Fruit fly (Drosophila melanogaster) whole organism, embryonic: Measurements from ENCODE around the gene mRpL4.

Source experiments
- Asciz ChIP-seq: fragments of 200-800 bp; sonication (Bioruptor generic); optimal IDR thresholded peaks from 2 replicates; lab custom pipeline; 2017; ENCODE audit warnings: missing biosample characterization, mild to moderate bottlenecking, missing genetic modification characterization, missing genetic modification reagents
- Atf3 ChIP-seq: fragments of 200-800 bp; sonication (Bioruptor generic); optimal IDR thresholded peaks from 3 replicates; lab custom pipeline; 2016; ENCODE audit warnings: missing biosample characterization, missing genetic modification characterization
- CG10147 ChIP-seq: fragments of 200-800 bp; sonication (Bioruptor generic); optimal IDR thresholded peaks from 2 replicates; lab custom pipeline; 2019; ENCODE audit warnings: missing biosample characterization, mild to moderate bottlenecking, missing genetic modification characterization, moderate library complexity
- CG1024 ChIP-seq: fragments of 200-800 bp; sonication (Bioruptor generic); IDR thresholded peaks from 2 replicates; pipeline ENCODE4 v1.3.6; 2022; ENCODE audit warnings: missing biosample characterization, missing genetic modification characterization
- CG10959 ChIP-seq: fragments of 200-800 bp; sonication (Bioruptor generic); IDR thresholded peaks from 2 replicates; pipeline ENCODE4 v1.3.6; 2022; ENCODE audit warnings: missing biosample characterization, missing genetic modification characterization
- CG14014 ChIP-seq: fragments of 200-800 bp; sonication (Bioruptor generic); IDR thresholded peaks from 2 replicates; pipeline ENCODE4 v1.3.6; 2022; ENCODE audit warnings: missing biosample characterization, missing genetic modification characterization
- CG14860 ChIP-seq: fragments of 200-800 bp; sonication (Bioruptor generic); IDR thresholded peaks from 3 replicates; pipeline ENCODE4 v1.3.6; 2022; ENCODE audit warnings: missing biosample characterization, missing genetic modification characterization; ENCODE audit not compliant: partially characterized antibody
- CG15073 ChIP-seq: fragments of 200-800 bp; sonication (Bioruptor generic); optimal IDR thresholded peaks from 2 replicates; lab custom pipeline; 2016; ENCODE audit warnings: missing biosample characterization, missing genetic modification characterization
- CG15479 ChIP-seq: fragments of 200-800 bp; sonication (Bioruptor generic); optimal IDR thresholded peaks from 3 replicates; lab custom pipeline; 2019; ENCODE audit warnings: missing biosample characterization, mild to moderate bottlenecking, missing genetic modification characterization, moderate library complexity
- CG17328 ChIP-seq: fragments of 200-800 bp; sonication (Bioruptor generic); IDR thresholded peaks from 2 replicates; pipeline ENCODE4 v1.3.6; 2022; ENCODE audit warnings: missing biosample characterization, missing genetic modification characterization
- CG17568 ChIP-seq: fragments of 200-800 bp; sonication (Bioruptor generic); optimal IDR thresholded peaks from 2 replicates; lab custom pipeline; 2018; ENCODE audit warnings: missing biosample characterization, mild to moderate bottlenecking, missing genetic modification characterization, moderate library complexity
- CG17912 ChIP-seq: fragments of 200-800 bp; sonication (Bioruptor generic); optimal IDR thresholded peaks from 2 replicates; lab custom pipeline; 2018; ENCODE audit warnings: missing biosample characterization, mild to moderate bottlenecking, missing genetic modification characterization
- CG18764 ChIP-seq: fragments of 200-800 bp; sonication (Bioruptor generic); optimal IDR thresholded peaks from 3 replicates; lab custom pipeline; 2016; ENCODE audit warnings: missing biosample characterization, missing genetic modification characterization
- CG2120 ChIP-seq: fragments of 200-800 bp; sonication (Bioruptor generic); optimal IDR thresholded peaks from 3 replicates; lab custom pipeline; 2016; ENCODE audit warnings: missing biosample characterization, missing genetic modification characterization
- CG3281 ChIP-seq: fragments of 200-800 bp; sonication (Bioruptor generic); optimal IDR thresholded peaks from 3 replicates; lab custom pipeline; 2017; ENCODE audit warnings: missing biosample characterization, mild to moderate bottlenecking, missing genetic modification characterization
- CG34422 ChIP-seq: fragments of 200-800 bp; sonication (Bioruptor generic); IDR thresholded peaks from 3 replicates; pipeline ENCODE4 v1.3.6; 2022; ENCODE audit warnings: missing biosample characterization, missing genetic modification characterization
- CG6765 ChIP-seq: fragments of 200-800 bp; sonication (Bioruptor generic); optimal IDR thresholded peaks from 3 replicates; lab custom pipeline; 2017; ENCODE audit warnings: missing biosample characterization, mild to moderate bottlenecking, missing genetic modification characterization
- CG7745 ChIP-seq: fragments of 200-800 bp; sonication (Bioruptor generic); optimal IDR thresholded peaks from 2 replicates; lab custom pipeline; 2018; ENCODE audit warnings: missing biosample characterization, mild to moderate bottlenecking, missing genetic modification characterization, moderate library complexity
- CG7928 ChIP-seq: fragments of 200-800 bp; sonication (Bioruptor generic); optimal IDR thresholded peaks from 2 replicates; lab custom pipeline; 2017; ENCODE audit warnings: missing biosample characterization, mild to moderate bottlenecking, missing genetic modification characterization
- CG8359 ChIP-seq: fragments of 200-800 bp; sonication (Bioruptor generic); optimal IDR thresholded peaks from 2 replicates; lab custom pipeline; 2017; ENCODE audit warnings: missing biosample characterization, mild to moderate bottlenecking, missing genetic modification characterization, borderline replicate concordance
- CG9876 ChIP-seq: fragments of 200-800 bp; sonication (Bioruptor generic); optimal IDR thresholded peaks from 2 replicates; lab custom pipeline; 2016; ENCODE audit warnings: missing biosample characterization, missing genetic modification characterization
- D19A ChIP-seq: fragments of 200-800 bp; optimal IDR thresholded peaks from 3 replicates; lab custom pipeline; 2019; ENCODE audit warnings: missing biosample characterization, mild to moderate bottlenecking, missing genetic modification characterization, moderate library complexity
- Dek ChIP-seq: fragments of 200-800 bp; sonication (Bioruptor generic); optimal IDR thresholded peaks from 3 replicates; lab custom pipeline; 2019; ENCODE audit warnings: missing biosample characterization, mild to moderate bottlenecking, missing genetic modification characterization, moderate library complexity
- Gug ChIP-seq: fragments of 200-800 bp; sonication (Bioruptor generic); IDR thresholded peaks from 4 replicates; pipeline ENCODE4 v1.3.6; 2022; ENCODE audit warnings: missing biosample characterization, missing genetic modification characterization
- HHEX ChIP-seq: fragments of 200-800 bp; sonication (Bioruptor generic); optimal IDR thresholded peaks from 3 replicates; lab custom pipeline; 2017; ENCODE audit warnings: missing biosample characterization, mild to moderate bottlenecking, missing genetic modification characterization, missing genetic modification reagents
- HLH3B ChIP-seq: fragments of 200-800 bp; sonication (Bioruptor generic); IDR thresholded peaks from 2 replicates; pipeline ENCODE4 v1.3.6; 2022; ENCODE audit warnings: missing biosample characterization, missing genetic modification characterization
- Hr39 ChIP-seq: fragments of >200 bp; optimal IDR thresholded peaks from 2 replicates; lab custom pipeline; 2017
- Nf-YB ChIP-seq: fragments of 200-800 bp; sonication (Bioruptor generic); optimal IDR thresholded peaks from 3 replicates; lab custom pipeline; 2019; ENCODE audit warnings: missing biosample characterization, mild to moderate bottlenecking, missing genetic modification characterization, moderate library complexity
- Scr ChIP-seq: fragments of 200-800 bp; sonication (Bioruptor generic); IDR thresholded peaks from 2 replicates; pipeline ENCODE4 v1.3.6; 2022; ENCODE audit warnings: missing biosample characterization, missing genetic modification characterization; ENCODE audit not compliant: partially characterized antibody
- Six4 ChIP-seq: fragments of 200-800 bp; sonication (Bioruptor generic); optimal IDR thresholded peaks from 2 replicates; lab custom pipeline; 2016; ENCODE audit warnings: missing biosample characterization, missing genetic modification characterization
- bsh ChIP-seq, 2 experiments: fragments of 200-800 bp; sonication (Bioruptor generic); optimal IDR thresholded peaks; 2 replicates each; lab custom pipeline; 2017 to 2018; ENCODE audit warnings: mild to moderate bottlenecking in 2 of 2, missing biosample characterization in 2 of 2, missing genetic modification characterization in 2 of 2, moderate library complexity in 1 of 2
- caup ChIP-seq: fragments of 200-800 bp; sonication (Bioruptor generic); optimal IDR thresholded peaks from 3 replicates; lab custom pipeline; 2017; ENCODE audit warnings: missing biosample characterization, mild to moderate bottlenecking, missing genetic modification characterization, moderate library complexity; ENCODE audit not compliant: severe bottlenecking
- danr ChIP-seq: fragments of 200-800 bp; sonication (Bioruptor generic); IDR thresholded peaks from 2 replicates; pipeline ENCODE4 v1.3.6; 2022; ENCODE audit warnings: missing biosample characterization, missing genetic modification characterization
- dmrt99B ChIP-seq: fragments of 200-800 bp; sonication (Bioruptor generic); optimal IDR thresholded peaks from 2 replicates; lab custom pipeline; 2018; ENCODE audit warnings: missing biosample characterization, mild to moderate bottlenecking, missing genetic modification characterization, moderate library complexity
- dysf ChIP-seq: fragments of 200-800 bp; sonication (Bioruptor generic); IDR thresholded peaks from 3 replicates; pipeline ENCODE4 v1.3.6; 2022; ENCODE audit warnings: missing biosample characterization, missing genetic modification characterization
- gcm ChIP-seq: fragments of 200-800 bp; sonication (Bioruptor generic); optimal IDR thresholded peaks from 2 replicates; lab custom pipeline; 2019; ENCODE audit warnings: missing biosample characterization, mild to moderate bottlenecking, missing genetic modification characterization, moderate library complexity
- hkb ChIP-seq, 2 experiments: fragments of 200-800 bp in 1 of 2; fragments of >200 bp in 1 of 2; sonication (Bioruptor generic) in 1 of 2; IDR thresholded peaks in 1 of 2; optimal IDR thresholded peaks in 1 of 2; 2 replicates each; pipeline versions ENCODE4 v1.3.6 to Lab custom; 2017 to 2022; ENCODE audit warnings: missing biosample characterization in 1 of 2, missing genetic modification characterization in 1 of 2
- lab ChIP-seq: fragments of 200-800 bp; sonication (Bioruptor generic); optimal IDR thresholded peaks from 3 replicates; lab custom pipeline; 2017; ENCODE audit warnings: missing biosample characterization, missing genetic modification characterization, mild to moderate bottlenecking, moderate library complexity, missing genetic modification reagents
- pan ChIP-seq, 4 experiments: fragments of >200 bp in 3 of 4; fragments of 200-800 bp in 1 of 4; sonication (Bioruptor generic) in 1 of 4; optimal IDR thresholded peaks in 3 of 4; IDR thresholded peaks in 1 of 4; 2 replicates each; pipeline versions ENCODE4 v1.3.6 to Lab custom; 2017 to 2022; ENCODE audit warnings: missing biosample characterization in 2 of 4, missing genetic modification characterization in 2 of 4, mixed read lengths in 1 of 4
- salm ChIP-seq: fragments of 200-800 bp; sonication (Bioruptor generic); optimal IDR thresholded peaks from 2 replicates; lab custom pipeline; 2018; ENCODE audit warnings: missing biosample characterization, mild to moderate bottlenecking, missing genetic modification characterization
- sc ChIP-seq, 3 experiments: fragments of >200 bp in 2 of 3; fragments of 200-800 bp in 1 of 3; sonication (Bioruptor generic) in 1 of 3; optimal IDR thresholded peaks; 2 replicates in 2 of 3; 3 replicates in 1 of 3; lab custom pipeline; 2017; ENCODE audit warnings: mild to moderate bottlenecking in 1 of 3, missing biosample characterization in 1 of 3, missing genetic modification characterization in 1 of 3, missing genetic modification reagents in 1 of 3
- sqz ChIP-seq: fragments of 200-800 bp; sonication (Bioruptor generic); optimal IDR thresholded peaks from 3 replicates; lab custom pipeline; 2018; ENCODE audit warnings: missing biosample characterization, mild to moderate bottlenecking, missing genetic modification characterization
- tin ChIP-seq: fragments of 200-800 bp; sonication (Bioruptor generic); optimal IDR thresholded peaks from 3 replicates; lab custom pipeline; 2016; ENCODE audit warnings: missing biosample characterization, missing genetic modification characterization
- trh ChIP-seq: fragments of 200-800 bp; sonication (Bioruptor generic); optimal IDR thresholded peaks from 2 replicates; lab custom pipeline; 2016; ENCODE audit warnings: missing biosample characterization, missing genetic modification characterization
- unc-4 ChIP-seq: fragments of 200-800 bp; sonication (Bioruptor generic); IDR thresholded peaks from 2 replicates; pipeline ENCODE4 v1.3.6; 2022; ENCODE audit warnings: missing biosample characterization, missing genetic modification characterization; ENCODE audit not compliant: partially characterized antibody
- zen ChIP-seq: fragments of 200-800 bp; sonication (Bioruptor generic); optimal IDR thresholded peaks from 3 replicates; lab custom pipeline; 2018; ENCODE audit warnings: missing biosample characterization, mild to moderate bottlenecking, missing genetic modification characterization, moderate library complexity

The mRpL4 gene

dm6 chr2L:16307026-16307703 is 21.8 kb downstream of the mRpL4 start, which contains the start of the genes CG5861 and Syx5 (continued):
- TF ChIP-seq CG14014 (peak; percentile 16; the same call in 1 of the 2 replicates), pan (optimal IDR thresholded peaks at IDR 0.05; lab: Kevin White, UChicago) (no peak), pan (GFP tag; optimal IDR thresholded peaks at IDR 0.05 in 1 of 2, IDR thresholded peaks at IDR 0.05 in 1 of 2) (peak in 1 of 2 experiments; percentile 50), CG18764 (peak; percentile 29), CG10959 (no peak), CG17568 (GFP tag; lab: Kevin White, UChicago) (peak; percentile 10), CG17912 (GFP tag; lab: Kevin White, UChicago) (peak; percentile 22), dmrt99B (tag; lab: Kevin White, UChicago) (no peak), CG8359 (GFP tag; lab: Kevin White, UChicago) (no peak), gcm (peak; percentile 68), CG3281 (GFP tag; lab: Kevin White, UChicago) (peak; percentile 61), CG14860 (GFP tag; lab: Robert Waterston, UW) (peak; percentile 88), salm (tag; lab: Kevin White, UChicago) (peak; percentile 45), tin (peak; percentile 33), bsh (GFP tag; optimal IDR thresholded peaks at IDR 0.05; lab: Kevin White, UChicago) (peak in 1 of 2 experiments; percentile 56), sc (optimal IDR thresholded peaks at IDR 0.05; lab: Kevin White, UChicago) (no peak), sc (GFP tag; optimal IDR thresholded peaks at IDR 0.05; lab: Kevin White, UChicago) (no peak), Asciz (peak; percentile 14), HHEX (no peak), dysf (GFP tag; lab: Robert Waterston, UW) (0 out of 3 replicates have a peak, but pooled peaks have one; percentile 24), hkb (optimal IDR thresholded peaks at IDR 0.05; lab: Kevin White, UChicago) (no peak), hkb (GFP tag; IDR thresholded peaks at IDR 0.05; lab: Robert Waterston, UW) (peak; percentile 66), CG15479 (GFP tag; lab: Kevin White, UChicago) (no peak), CG6765 (GFP tag; lab: Kevin White, UChicago) (peak; percentile 17), CG2120 (peak; percentile 63), Gug (GFP tag; lab: Robert Waterston, UW) (peak; percentile 60; the same call in 2 of the 4 replicates), caup (peak; percentile 51), sqz (GFP tag; lab: Kevin White, UChicago) (peak; percentile 88), Hr39 (lab: Kevin White, UChicago) (no peak), zen (peak; percentile 73), trh (GFP tag; lab: Kevin White, UChicago) (no peak), CG10147 (GFP tag; lab: Kevin White, UChicago) (peak; percentile 80), lab (peak; percentile 81), HLH3B (GFP tag; lab: Robert Waterston, UW) (peak; percentile 40; the same call in 1 of the 2 replicates), CG7928 (GFP tag; lab: Kevin White, UChicago) (peak; percentile 86), CG1024 (no peak), danr (no peak), D19A (tag; lab: Kevin White, UChicago) (peak; percentile 46), Six4 (peak; percentile 24), CG15073 (GFP tag; lab: Kevin White, UChicago) (no peak), CG7745 (tag; lab: Kevin White, UChicago) (peak; percentile 80), CG9876 (GFP tag; lab: Kevin White, UChicago) (no peak), unc-4 (peak; percentile 95), CG17328 (GFP tag; lab: Robert Waterston, UW) (0 out of 2 replicates have a peak, but pooled peaks have one; percentile 54), Nf-YB (GFP tag; lab: Kevin White, UChicago) (peak; percentile 5), CG34422 (0 out of 3 replicates have a peak, but pooled peaks have one; percentile 43), Atf3 (GFP tag; lab: Kevin White, UChicago) (no peak), Scr (peak; percentile 95), Dek (tag; lab: Kevin White, UChicago) (no peak)
